Fruit fly (Drosophila melanogaster) whole organism: ENCODE data around the gene B9d1.

Source experiments
- CG8478 ChIP-seq: fragments of >200 bp; optimal IDR thresholded peaks from 2 replicates; lab custom pipeline; 2018; ENCODE audit warnings: inconsistent platforms
- Dll ChIP-seq: fragments of >200 bp; optimal IDR thresholded peaks from 2 replicates; lab custom pipeline; 2017
- EcR ChIP-seq, 2 experiments: fragments of >200 bp; optimal IDR thresholded peaks; 2 replicates each; lab custom pipeline; 2017; ENCODE audit warnings: missing biosample characterization in 2 of 2, missing genetic modification characterization in 2 of 2, missing genetic modification reagents in 2 of 2
- pan ChIP-seq: fragments of >200 bp; optimal IDR thresholded peaks from 2 replicates; lab custom pipeline; 2017
- psq ChIP-seq: fragments of >200 bp; optimal IDR thresholded peaks from 2 replicates; lab custom pipeline; 2017
- usp ChIP-seq: fragments of >200 bp; optimal IDR thresholded peaks from 2 replicates; lab custom pipeline; 2017; ENCODE audit warnings: missing biosample characterization, missing genetic modification characterization, mixed read lengths

dm6 chr3R:15446149-15446548, 35.6 kb upstream of the B9d1 start:
- TF ChIP-seq Dll (lab: Kevin White, UChicago) (no peak), pan (no peak), CG8478 (no peak), EcR (GFP tag; optimal IDR thresholded peaks at IDR 0.05; lab: Kevin White, UChicago) (no peak), usp (GFP tag; lab: Kevin White, UChicago) (no peak), psq (lab: Kevin White, UChicago) (no peak)
